Worm (Caenorhabditis elegans) whole organism, L1 larva: ENCODE measurements around the gene mes-6.

Experiments
- fos-1 ChIP-seq: fragments of 150-350 bp; optimal IDR thresholded peaks from 2 replicates; lab custom pipeline; 2014; ENCODE audit warnings: missing biosample characterization, missing genetic modification characterization
- lin-13 ChIP-seq: fragments of 150-350 bp; optimal IDR thresholded peaks from 2 replicates; lab custom pipeline; 2014; ENCODE audit warnings: missing biosample characterization, missing genetic modification reagents, missing genetic modification characterization
- mab-9 ChIP-seq: fragments of 200-800 bp; sonication (Bioruptor generic); IDR thresholded peaks from 2 replicates; pipeline ENCODE4 v1.3.6; 2022; ENCODE audit warnings: missing genetic modification reagents, missing genetic modification characterization, missing compliant biosample characterization
- nhr-47 ChIP-seq: sonication (generic microtip); optimal IDR thresholded peaks from 2 replicates; lab custom pipeline; 2016; ENCODE audit warnings: mild to moderate bottlenecking, missing genetic modification characterization, moderate library complexity, missing compliant biosample characterization
- nhr-76 ChIP-seq: sonication (generic microtip); optimal IDR thresholded peaks from 2 replicates; lab custom pipeline; 2017; ENCODE audit warnings: missing biosample characterization, missing genetic modification characterization
- nhr-84 ChIP-seq: sonication (generic microtip); optimal IDR thresholded peaks from 2 replicates; lab custom pipeline; 2017; ENCODE audit warnings: missing biosample characterization, missing genetic modification characterization
- skn-1 ChIP-seq: fragments of 150-350 bp; optimal IDR thresholded peaks from 2 replicates; lab custom pipeline; 2014; ENCODE audit warnings: missing biosample characterization, missing genetic modification characterization
- sox-4 ChIP-seq: sonication (generic microtip); optimal IDR thresholded peaks from 2 replicates; lab custom pipeline; 2016; ENCODE audit warnings: missing genetic modification characterization, missing compliant biosample characterization
- tbx-2 ChIP-seq: sonication (generic microtip); optimal IDR thresholded peaks from 2 replicates; lab custom pipeline; 2016; ENCODE audit warnings: missing genetic modification characterization, missing compliant biosample characterization

- TF ChIP-seq nhr-84 (tag; lab: Kevin White, UChicago): no peak
- no peak for TF ChIP-seq sox-4 (tag; lab: Kevin White, UChicago)
- no peak for TF ChIP-seq nhr-47 (tag; lab: Kevin White, UChicago)
- no peak for TF ChIP-seq mab-9
- no peak for TF ChIP-seq nhr-76
- peak; percentile 84 for TF ChIP-seq fos-1 (tag; lab: Kevin White, UChicago)
- TF ChIP-seq tbx-2 (tag; lab: Kevin White, UChicago): no peak
- TF ChIP-seq skn-1 (tag; lab: Kevin White, UChicago): no peak
- TF ChIP-seq lin-13 (GFP tag; lab: Kevin White, UChicago): no peak
These were observed 550 bp upstream of the mes-6 start, which contains the start of gene tag-77 for ce11 chrIV:8510534-8510933.
